Worm (Caenorhabditis elegans): ENCODE data around the gene mps-4.

mps-4 gene

DNA sequence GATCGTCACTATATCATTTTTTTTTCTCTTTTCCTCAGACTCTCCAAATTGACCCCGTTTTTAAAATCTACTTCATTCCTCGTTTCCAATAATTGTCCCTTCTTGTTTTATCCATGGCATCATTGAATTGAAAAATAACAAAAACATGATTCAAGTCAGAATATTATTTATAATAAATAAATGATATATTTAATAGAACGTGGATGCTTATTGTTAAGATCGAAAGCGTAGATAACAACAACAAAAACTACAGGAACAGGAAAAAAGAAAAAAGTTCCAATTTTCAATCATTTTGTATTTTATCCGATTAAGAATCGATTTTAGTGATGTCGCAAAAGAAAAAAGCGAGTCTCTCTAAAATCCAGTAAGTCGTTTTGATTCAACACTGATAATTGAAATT, 40.8 kb upstream of the mps-4 start, which contains the start of gene F10E9.2:
Gene F10E9.2 (plus strand): TSS at position 301 of the 400 bp plus-strand sequence.
- no peak for TF ChIP-seq hlh-8 (tag; optimal IDR thresholded peaks at IDR 0.05)
- TF ChIP-seq fkh-10 (GFP tag; optimal IDR thresholded peaks at IDR 0.05): no peak
- no peak for TF ChIP-seq dve-1 (tag; optimal IDR thresholded peaks at IDR 0.05)
- no peak for TF ChIP-seq ets-4 (tag; optimal IDR thresholded peaks at IDR 0.05)
- no peak for TF ChIP-seq sdc-2 (tag; optimal IDR thresholded peaks at IDR 0.05)
- no peak for TF ChIP-seq ama-1 (optimal IDR thresholded peaks at IDR 0.05)
- TF ChIP-seq ceh-24 (tag; optimal IDR thresholded peaks at IDR 0.05): no peak
- no peak for TF ChIP-seq T23F11.4 (GFP tag; optimal IDR thresholded peaks at IDR 0.05)
- TF ChIP-seq lim-6 (tag; optimal IDR thresholded peaks at IDR 0.05): no peak
- no peak for TF ChIP-seq C38D4.7 (GFP tag; optimal IDR thresholded peaks at IDR 0.05)
- TF ChIP-seq pax-1 (tag; optimal IDR thresholded peaks at IDR 0.05): no peak
- no peak for TF ChIP-seq unc-42 (tag; optimal IDR thresholded peaks at IDR 0.05)
- TF ChIP-seq pha-4 (tag; optimal IDR thresholded peaks at IDR 0.05): no peak

DNA sequence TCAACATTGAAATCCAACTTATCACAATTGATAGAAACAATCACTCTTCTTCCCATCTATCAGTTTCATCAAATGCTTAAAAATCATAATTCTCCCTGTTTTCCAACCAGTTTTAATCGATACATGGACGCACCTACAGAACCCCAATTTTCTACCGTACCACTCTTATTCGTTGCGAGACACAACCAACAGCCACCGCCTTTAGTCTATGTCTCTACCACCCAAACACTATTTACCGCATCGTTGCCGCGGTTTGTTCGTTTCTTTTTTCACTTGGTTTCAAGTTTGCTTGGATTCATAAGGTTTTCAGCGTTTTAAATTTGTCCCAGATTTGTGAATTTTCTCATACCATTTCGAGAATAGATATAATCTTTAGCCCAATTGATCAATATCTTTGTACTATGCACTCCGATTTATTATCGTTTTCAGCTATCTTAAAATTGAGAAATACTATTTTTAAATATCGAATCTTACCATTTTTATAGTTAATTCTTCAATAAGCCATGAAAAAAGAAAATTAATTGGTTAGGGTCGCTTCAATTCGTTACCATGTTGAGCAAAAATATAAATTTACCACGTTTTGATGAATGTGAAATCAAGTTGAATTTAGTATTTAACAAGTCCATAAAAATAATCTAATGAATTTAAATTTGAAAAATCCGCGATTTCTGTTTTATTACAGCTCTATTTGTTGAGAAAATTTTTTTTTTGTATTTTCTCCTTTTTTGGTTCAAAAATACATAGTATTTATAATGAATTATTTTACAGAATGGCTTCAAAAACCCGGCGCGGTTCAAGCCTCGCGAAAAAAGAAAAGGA, 38.9 kb upstream of the mps-4 start, which contains the start of gene F10E9.3:
Gene F10E9.3 (plus strand): TSS at position 769 of the 819 bp plus-strand sequence.
- TF ChIP-seq sdc-2 (tag; optimal IDR thresholded peaks at IDR 0.05): no peak
- no peak for TF ChIP-seq ceh-34 (tag; optimal IDR thresholded peaks at IDR 0.05)
- TF ChIP-seq tbx-2 (tag; optimal IDR thresholded peaks at IDR 0.05): no peak
- TF ChIP-seq syd-9 (tag; optimal IDR thresholded peaks at IDR 0.05): no peak
- TF ChIP-seq ceh-6 (GFP tag; optimal IDR thresholded peaks at IDR 0.05): no peak
- peak; percentile 53 for TF ChIP-seq nfya-1 (tag; optimal IDR thresholded peaks at IDR 0.05)
- no peak for TF ChIP-seq C38D4.7 (GFP tag; optimal IDR thresholded peaks at IDR 0.05)

DNA sequence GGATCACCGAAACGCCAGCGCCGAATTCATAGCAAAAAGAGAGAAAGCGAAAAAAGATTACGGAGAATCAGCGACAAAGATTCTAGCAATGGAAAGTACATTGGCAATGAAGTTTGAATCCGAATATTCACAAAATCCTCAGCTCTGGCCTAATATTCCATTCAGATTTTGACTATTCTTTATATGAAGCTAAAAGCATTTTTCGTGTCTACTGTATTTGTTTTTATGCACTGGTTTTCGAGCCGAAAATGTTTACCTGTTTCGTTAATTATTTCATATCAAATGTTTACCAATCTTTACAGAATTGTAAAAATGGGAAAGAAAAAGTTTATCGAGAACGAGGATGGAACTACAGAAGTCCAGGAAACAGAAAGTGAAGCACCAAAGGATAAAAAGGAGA, 36.7 kb upstream of the mps-4 start, which contains the start of gene F10E9.4:
Gene F10E9.4 (plus strand): TSS at position 301 of the 400 bp plus-strand sequence.
- TF ChIP-seq F13H6.1 (tag; optimal IDR thresholded peaks at IDR 0.05) (no peak), hlh-15 (tag; optimal IDR thresholded peaks at IDR 0.05) (no peak), unc-86 (tag; optimal IDR thresholded peaks at IDR 0.05) (no peak), sox-4 (tag; optimal IDR thresholded peaks at IDR 0.05) (no peak), Y22D7AL.16 (tag; optimal IDR thresholded peaks at IDR 0.05) (no peak)

DNA sequence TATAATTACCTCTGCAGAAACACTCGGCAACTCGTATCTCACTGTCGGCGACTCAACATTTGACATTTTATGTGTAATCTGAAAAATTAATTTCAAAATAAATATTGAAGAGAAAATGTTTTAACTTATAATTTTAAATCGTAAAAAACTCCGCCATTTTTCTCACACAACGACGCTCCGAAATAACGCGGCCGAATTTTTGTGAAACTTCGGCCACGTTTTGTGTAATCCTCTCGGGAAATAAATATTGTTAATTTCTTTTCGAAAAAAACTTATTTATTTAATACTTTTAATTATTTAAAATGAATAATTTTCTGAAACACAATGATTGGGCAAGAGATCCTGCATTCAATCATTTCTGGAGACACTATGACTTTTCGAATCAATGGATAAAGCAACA, 35.8 kb upstream of the mps-4 start, which contains the start of the genes F10E9.7 and F10E9.5:
Gene F10E9.7 (minus strand): TSS at position 86 of the 400 bp plus-strand sequence.
Gene F10E9.5 (plus strand): TSS at position 237 of the 400 bp plus-strand sequence.
- TF ChIP-seq elt-2 (tag; optimal IDR thresholded peaks at IDR 0.05) (peak; percentile 75), K02D7.2 (tag; optimal IDR thresholded peaks at IDR 0.05) (no peak), pat-9 (tag; optimal IDR thresholded peaks at IDR 0.05) (no peak), zip-5 (tag; optimal IDR thresholded peaks at IDR 0.05) (peak; percentile 84), ets-4 (tag; optimal IDR thresholded peaks at IDR 0.05) (peak; percentile 87), pqm-1 (tag; optimal IDR thresholded peaks at IDR 0.05) (no peak), hlh-15 (tag; optimal IDR thresholded peaks at IDR 0.05) (no peak), sox-2 (GFP tag; IDR thresholded peaks at IDR 0.05) (no peak), hlh-8 (tag; optimal IDR thresholded peaks at IDR 0.05) (peak; percentile 90), odd-2 (tag; optimal IDR thresholded peaks at IDR 0.05) (no peak), unc-86 (tag; optimal IDR thresholded peaks at IDR 0.05) (peak; percentile 17), F13H6.1 (tag; optimal IDR thresholded peaks at IDR 0.05) (peak; percentile 21), ceh-34 (tag; optimal IDR thresholded peaks at IDR 0.05) (peak; percentile 49), ref-2 (tag; optimal IDR thresholded peaks at IDR 0.05) (peak; percentile 80), tbx-2 (tag; optimal IDR thresholded peaks at IDR 0.05) (peak; percentile 82), ceh-31 (tag; optimal IDR thresholded peaks at IDR 0.05) (peak; percentile 94), ahr-1 (tag; optimal IDR thresholded peaks at IDR 0.05) (peak; percentile 45), mec-3 (tag; optimal IDR thresholded peaks at IDR 0.05; ENCODE audit: borderline replicate concordance) (no peak), ttx-3 (tag; optimal IDR thresholded peaks at IDR 0.05) (peak; percentile 52), ceh-19 (GFP tag; optimal IDR thresholded peaks at IDR 0.05) (no peak), C08G9.2 (tag; optimal IDR thresholded peaks at IDR 0.05) (peak; percentile 86), pag-3 (tag; optimal IDR thresholded peaks at IDR 0.05; ENCODE audit: borderline replicate concordance) (no peak), ceh-18 (tag; optimal IDR thresholded peaks at IDR 0.05) (peak; percentile 2), fax-1 (tag; optimal IDR thresholded peaks at IDR 0.05) (peak; percentile 45), ama-1 (optimal IDR thresholded peaks at IDR 0.05) (no peak), ceh-14 (tag; optimal IDR thresholded peaks at IDR 0.05) (peak; percentile 28), ztf-16 (tag; optimal IDR thresholded peaks at IDR 0.05) (peak; percentile 18), tbx-7 (tag; optimal IDR thresholded peaks at IDR 0.05) (peak; percentile 81), K09A11.1 (tag; optimal IDR thresholded peaks at IDR 0.05; ENCODE audit: insufficient read depth) (no peak), dmd-4 (tag; optimal IDR thresholded peaks at IDR 0.05; ENCODE audit: borderline replicate concordance) (no peak)
